Fruit fly (Drosophila melanogaster) whole organism, prepupa: ENCODE measurements around the gene Chrac-14.
A peak's percentile ranks its signal among the peaks of the same experiment; 100 is the strongest.

Experiments
- Blimp-1 ChIP-seq: fragments of 200-800 bp; sonication (Bioruptor generic); optimal IDR thresholded peaks from 3 replicates; lab custom pipeline; 2017; ENCODE audit warnings: missing biosample characterization, missing genetic modification characterization, mild to moderate bottlenecking, moderate library complexity, missing genetic modification reagents
- CG10631 ChIP-seq: fragments of 200-800 bp; sonication (Bioruptor generic); optimal IDR thresholded peaks from 2 replicates; lab custom pipeline; 2016; ENCODE audit warnings: missing biosample characterization, missing genetic modification characterization
- CG10669 ChIP-seq: fragments of 200-800 bp; sonication (Bioruptor generic); optimal IDR thresholded peaks from 3 replicates; lab custom pipeline; 2018; ENCODE audit warnings: missing biosample characterization, mild to moderate bottlenecking, missing genetic modification characterization, moderate library complexity
- CG11294 ChIP-seq: fragments of 200-800 bp; sonication (Bioruptor generic); IDR thresholded peaks from 2 replicates; pipeline ENCODE4 v1.3.6; 2022; ENCODE audit warnings: missing biosample characterization, missing genetic modification characterization
- CG11762 ChIP-seq: fragments of 200-800 bp; sonication (Bioruptor generic); optimal IDR thresholded peaks from 3 replicates; lab custom pipeline; 2016; ENCODE audit warnings: missing biosample characterization, missing genetic modification characterization; ENCODE audit not compliant: insufficient read depth
- CG11902 ChIP-seq: fragments of 200-800 bp; sonication (Bioruptor generic); optimal IDR thresholded peaks from 3 replicates; lab custom pipeline; 2016; ENCODE audit warnings: missing biosample characterization, missing genetic modification characterization
- CG1621 ChIP-seq: fragments of 200-800 bp; sonication (Bioruptor generic); optimal IDR thresholded peaks from 3 replicates; lab custom pipeline; 2018; ENCODE audit warnings: missing biosample characterization, mild to moderate bottlenecking, missing genetic modification characterization
- CG3032 ChIP-seq: fragments of 200-800 bp; optimal IDR thresholded peaks from 2 replicates; lab custom pipeline; 2019; ENCODE audit warnings: missing biosample characterization, mild to moderate bottlenecking, missing genetic modification characterization, moderate library complexity
- CG31627 ChIP-seq: fragments of 200-800 bp; sonication (Bioruptor generic); optimal IDR thresholded peaks from 3 replicates; lab custom pipeline; 2016; ENCODE audit warnings: missing biosample characterization, missing genetic modification characterization
- CG32006 ChIP-seq: fragments of 200-800 bp; sonication (Bioruptor generic); optimal IDR thresholded peaks from 3 replicates; lab custom pipeline; 2017; ENCODE audit warnings: missing biosample characterization, mild to moderate bottlenecking, missing genetic modification characterization
- CG34406 ChIP-seq: fragments of 200-800 bp; sonication (Bioruptor generic); optimal IDR thresholded peaks from 3 replicates; lab custom pipeline; 2016; ENCODE audit warnings: missing biosample characterization, missing genetic modification characterization
- CG4318 ChIP-seq: fragments of 200-800 bp; sonication (Bioruptor generic); optimal IDR thresholded peaks from 3 replicates; lab custom pipeline; 2017; ENCODE audit warnings: missing biosample characterization, mild to moderate bottlenecking, missing genetic modification characterization
- CG6276 ChIP-seq: fragments of 200-800 bp; sonication (Bioruptor generic); optimal IDR thresholded peaks from 2 replicates; lab custom pipeline; 2017; ENCODE audit warnings: missing biosample characterization, mild to moderate bottlenecking, missing genetic modification characterization
- CG6792 ChIP-seq: fragments of 200-800 bp; sonication (Bioruptor generic); optimal IDR thresholded peaks from 3 replicates; lab custom pipeline; 2016; ENCODE audit warnings: missing biosample characterization, missing genetic modification characterization
- CG6808 ChIP-seq: fragments of 200-800 bp; sonication (Bioruptor generic); optimal IDR thresholded peaks from 3 replicates; lab custom pipeline; 2017; ENCODE audit warnings: missing biosample characterization, missing genetic modification characterization, mild to moderate bottlenecking, moderate library complexity, missing genetic modification reagents
- CG6854 ChIP-seq: fragments of 200-800 bp; sonication (Bioruptor generic); optimal IDR thresholded peaks from 2 replicates; lab custom pipeline; 2017; ENCODE audit warnings: missing biosample characterization, mild to moderate bottlenecking, missing genetic modification characterization
- CG8119 ChIP-seq: fragments of 200-800 bp; sonication (Bioruptor generic); IDR thresholded peaks from 3 replicates; pipeline ENCODE4 v1.3.6; 2022; ENCODE audit warnings: missing biosample characterization, missing genetic modification characterization
- CG8632 ChIP-seq: fragments of 200-800 bp; sonication (Bioruptor generic); optimal IDR thresholded peaks from 3 replicates; lab custom pipeline; 2016; ENCODE audit warnings: missing biosample characterization, missing genetic modification characterization
- CG9139 ChIP-seq: fragments of 200-800 bp; sonication (Bioruptor generic); optimal IDR thresholded peaks from 3 replicates; lab custom pipeline; 2017; ENCODE audit warnings: missing biosample characterization, mild to moderate bottlenecking, missing genetic modification characterization
- Eip78C ChIP-seq: fragments of 200-800 bp; sonication (Bioruptor generic); peaks from one replicate; lab custom pipeline; 2016; ENCODE audit warnings: missing biosample characterization, missing genetic modification characterization
- Eip93F ChIP-seq: fragments of 200-800 bp; sonication (Bioruptor generic); optimal IDR thresholded peaks from 2 replicates; lab custom pipeline; 2016; ENCODE audit warnings: missing biosample characterization, mild to moderate bottlenecking, missing genetic modification characterization
- Ets21C ChIP-seq: fragments of 200-800 bp; sonication (Bioruptor generic); optimal IDR thresholded peaks from 3 replicates; lab custom pipeline; 2016; ENCODE audit warnings: missing biosample characterization, missing genetic modification characterization
- Ets96B ChIP-seq: fragments of 200-800 bp; optimal IDR thresholded peaks from 2 replicates; lab custom pipeline; 2019; ENCODE audit warnings: missing biosample characterization, mild to moderate bottlenecking, missing genetic modification characterization, moderate library complexity
- Gug ChIP-seq: fragments of 200-800 bp; sonication (Bioruptor generic); IDR thresholded peaks from 2 replicates; pipeline ENCODE4 v1.3.6; 2022; ENCODE audit warnings: missing biosample characterization, missing genetic modification characterization
- Hr38 ChIP-seq: sonication (Bioruptor generic); optimal IDR thresholded peaks from 2 replicates; lab custom pipeline; 2016; ENCODE audit warnings: missing biosample characterization, missing genetic modification characterization
- Hr4 ChIP-seq: fragments of 200-800 bp; sonication (Bioruptor generic); optimal IDR thresholded peaks from 3 replicates; lab custom pipeline; 2016; ENCODE audit warnings: missing biosample characterization, missing genetic modification characterization
- Lpt ChIP-seq: fragments of 200-800 bp; sonication (Bioruptor generic); optimal IDR thresholded peaks from 3 replicates; lab custom pipeline; 2016; ENCODE audit warnings: missing biosample characterization, missing genetic modification characterization
- Met ChIP-seq: fragments of 200-800 bp; sonication (Bioruptor generic); optimal IDR thresholded peaks from 3 replicates; lab custom pipeline; 2016; ENCODE audit warnings: missing biosample characterization, missing genetic modification characterization
- OdsH ChIP-seq: fragments of 200-800 bp; sonication (Bioruptor generic); optimal IDR thresholded peaks from 3 replicates; lab custom pipeline; 2016; ENCODE audit warnings: missing biosample characterization, missing genetic modification characterization
- Smox ChIP-seq: fragments of 200-800 bp; sonication (Bioruptor generic); optimal IDR thresholded peaks from 3 replicates; lab custom pipeline; 2016; ENCODE audit warnings: missing biosample characterization, missing genetic modification characterization
- Sox102F ChIP-seq: fragments of 200-800 bp; sonication (Bioruptor generic); optimal IDR thresholded peaks from 2 replicates; lab custom pipeline; 2016; ENCODE audit warnings: missing biosample characterization, mild to moderate bottlenecking, missing genetic modification characterization
- Sox14 ChIP-seq: fragments of 200-800 bp; sonication (Bioruptor generic); optimal IDR thresholded peaks from 3 replicates; lab custom pipeline; 2016; ENCODE audit warnings: missing biosample characterization, missing genetic modification characterization
- achi ChIP-seq: fragments of 200-800 bp; sonication (Bioruptor generic); optimal IDR thresholded peaks from 3 replicates; lab custom pipeline; 2016; ENCODE audit warnings: missing biosample characterization, missing genetic modification characterization
- acj6 ChIP-seq: fragments of 200-800 bp; sonication (Bioruptor generic); optimal IDR thresholded peaks from 3 replicates; lab custom pipeline; 2016; ENCODE audit warnings: missing biosample characterization, missing genetic modification characterization
- cyc ChIP-seq: fragments of 200-800 bp; sonication (Bioruptor generic); optimal IDR thresholded peaks from 3 replicates; lab custom pipeline; 2016; ENCODE audit warnings: missing biosample characterization, missing genetic modification characterization
- dac ChIP-seq: fragments of 200-800 bp; sonication (Bioruptor generic); optimal IDR thresholded peaks from 2 replicates; lab custom pipeline; 2017; ENCODE audit warnings: missing biosample characterization, mild to moderate bottlenecking, missing genetic modification characterization
- dsx ChIP-seq: fragments of 200-800 bp; optimal IDR thresholded peaks from 3 replicates; lab custom pipeline; 2019; ENCODE audit warnings: missing biosample characterization, mild to moderate bottlenecking, missing genetic modification characterization, moderate library complexity; ENCODE audit not compliant: poor library complexity, severe bottlenecking
- eg ChIP-seq: fragments of 200-800 bp; sonication (Bioruptor generic); IDR thresholded peaks from 3 replicates; pipeline ENCODE4 v1.3.6; 2022; ENCODE audit warnings: missing biosample characterization, missing genetic modification characterization
- fd59A ChIP-seq: fragments of 200-800 bp; sonication (Bioruptor generic); optimal IDR thresholded peaks from 2 replicates; lab custom pipeline; 2017; ENCODE audit warnings: missing biosample characterization, mild to moderate bottlenecking, missing genetic modification characterization, missing genetic modification reagents
- fd85E ChIP-seq: fragments of 200-800 bp; sonication (Bioruptor generic); optimal IDR thresholded peaks from 3 replicates; lab custom pipeline; 2016; ENCODE audit warnings: missing biosample characterization, missing genetic modification characterization
- net ChIP-seq: fragments of 200-800 bp; sonication (Bioruptor generic); optimal IDR thresholded peaks from 3 replicates; lab custom pipeline; 2016; ENCODE audit warnings: missing biosample characterization, missing genetic modification characterization
- pdm3 ChIP-seq: fragments of 200-800 bp; sonication (Bioruptor generic); optimal IDR thresholded peaks from 3 replicates; lab custom pipeline; 2016; ENCODE audit warnings: missing biosample characterization, missing genetic modification characterization
- spab ChIP-seq: fragments of 200-800 bp; sonication (Bioruptor generic); optimal IDR thresholded peaks from 2 replicates; lab custom pipeline; 2017; ENCODE audit warnings: missing biosample characterization, mild to moderate bottlenecking, missing genetic modification characterization, missing genetic modification reagents
- ss ChIP-seq, 2 experiments: fragments of 200-800 bp; sonication (Bioruptor generic); optimal IDR thresholded peaks; 2 replicates in 1 of 2; 3 replicates in 1 of 2; lab custom pipeline; 2017 to 2018; ENCODE audit warnings: mild to moderate bottlenecking in 2 of 2, missing biosample characterization in 2 of 2, missing genetic modification characterization in 2 of 2, moderate library complexity in 1 of 2
- svp ChIP-seq: fragments of 200-800 bp; sonication (Bioruptor generic); peaks from one replicate; lab custom pipeline; 2016; ENCODE audit warnings: missing biosample characterization, missing genetic modification characterization
- vri ChIP-seq: fragments of 200-800 bp; sonication (Bioruptor generic); optimal IDR thresholded peaks from 3 replicates; lab custom pipeline; 2016; ENCODE audit warnings: missing biosample characterization, mild to moderate bottlenecking, missing genetic modification characterization

Chrac-14 gene

dm6 chr2L:8463144-8464106, 26.2 kb downstream of the Chrac-14 start, which contains the start of gene Agpat2 (continued):
- 0 out of 3 replicates have a peak, but pooled peaks have one; percentile 46 for TF ChIP-seq CG8119 (GFP tag; lab: Robert Waterston, UW)
- TF ChIP-seq Ets96B: peak; percentile 53
- peak; percentile 64 for TF ChIP-seq OdsH (GFP tag; lab: Kevin White, UChicago)
- TF ChIP-seq cyc (GFP tag; lab: Kevin White, UChicago): peak; percentile 80
- no peak for TF ChIP-seq Gug (GFP tag; lab: Robert Waterston, UW)
- no peak for TF ChIP-seq fd59A (GFP tag; lab: Kevin White, UChicago)
- peak; percentile 57 for TF ChIP-seq spab (GFP tag; lab: Kevin White, UChicago)
- 0 out of 3 replicates have a peak, but pooled peaks have one; percentile 11 for TF ChIP-seq eg
- no peak for TF ChIP-seq dac (GFP tag; lab: Kevin White, UChicago)
- TF ChIP-seq CG9139 (GFP tag; lab: Kevin White, UChicago): no peak
- TF ChIP-seq CG6808 (GFP tag; lab: Kevin White, UChicago): peak; percentile 45
- peak; percentile 10 for TF ChIP-seq CG4318 (GFP tag; lab: Kevin White, UChicago)
- peak; percentile 59 for TF ChIP-seq achi (GFP tag; lab: Kevin White, UChicago)
- TF ChIP-seq svp (GFP tag; lab: Kevin White, UChicago): peak; percentile 87
- peak; percentile 58 for TF ChIP-seq Hr4 (GFP tag; lab: Kevin White, UChicago)
- no peak for TF ChIP-seq Hr38 (GFP tag; lab: Kevin White, UChicago)
- peak; percentile 59 for TF ChIP-seq CG8632
- peak; percentile 20 for TF ChIP-seq CG11762 (GFP tag; lab: Kevin White, UChicago)
- TF ChIP-seq Blimp-1 (GFP tag; lab: Kevin White, UChicago): peak; percentile 27
- TF ChIP-seq Lpt (GFP tag; lab: Kevin White, UChicago): peak; percentile 2
- TF ChIP-seq CG1621 (tag; lab: Kevin White, UChicago): peak; percentile 48
- TF ChIP-seq net (GFP tag; lab: Kevin White, UChicago): peak; percentile 48
- TF ChIP-seq Eip93F (GFP tag; lab: Kevin White, UChicago): peak; percentile 20
- peak; percentile 82 for TF ChIP-seq Met (GFP tag; lab: Kevin White, UChicago)
- peak; percentile 59 for TF ChIP-seq CG10631 (GFP tag; lab: Kevin White, UChicago)
- TF ChIP-seq Sox102F (GFP tag; lab: Kevin White, UChicago): peak; percentile 71
- TF ChIP-seq vri (GFP tag; lab: Kevin White, UChicago): peak; percentile 68
- TF ChIP-seq CG6792 (GFP tag; lab: Kevin White, UChicago): peak; percentile 65
- peak; percentile 61 for TF ChIP-seq CG32006 (GFP tag; lab: Kevin White, UChicago)
- peak; percentile 64 for TF ChIP-seq acj6 (GFP tag; lab: Kevin White, UChicago)
- TF ChIP-seq pdm3 (GFP tag; lab: Kevin White, UChicago): peak; percentile 67
- TF ChIP-seq Smox (GFP tag; lab: Kevin White, UChicago): peak; percentile 76
- TF ChIP-seq CG11294 (GFP tag; lab: Robert Waterston, UW): no peak

DNA sequence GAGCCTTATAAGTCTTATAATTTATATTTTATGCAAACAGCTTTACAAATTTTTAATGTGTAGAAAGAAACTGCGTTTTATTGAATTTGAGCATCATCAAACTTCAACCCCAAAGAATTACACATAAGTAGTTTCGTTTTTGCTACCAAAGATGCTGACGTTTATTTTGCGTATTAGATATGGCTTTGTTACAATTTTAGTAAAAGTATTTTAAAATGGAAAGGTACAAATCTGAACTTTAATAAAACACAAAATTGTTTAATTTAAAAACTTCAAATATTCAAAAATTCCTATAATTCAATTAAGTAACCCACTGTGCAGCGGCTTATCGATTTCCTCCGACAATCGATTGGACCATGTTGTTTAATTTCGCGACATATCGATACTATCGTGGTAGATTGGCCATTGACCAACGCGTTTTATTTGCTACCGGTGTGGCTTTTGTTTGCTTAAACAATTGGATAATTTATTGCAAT, 26.9 kb downstream of the Chrac-14 start, which contains the start of gene prg:
Gene prg (plus strand): TSS at position 382 of the 476 bp plus-strand sequence.
- peak; percentile 45 for TF ChIP-seq Ets21C
- TF ChIP-seq Gug (GFP tag; lab: Robert Waterston, UW): no peak
- TF ChIP-seq dsx (GFP tag; lab: Kevin White, UChicago): peak; percentile 38
- TF ChIP-seq CG9139 (GFP tag; lab: Kevin White, UChicago): peak; percentile 0
- TF ChIP-seq CG10669: peak; percentile 46
- no peak for TF ChIP-seq fd85E
- peak; percentile 70 for TF ChIP-seq Sox14 (GFP tag; lab: Kevin White, UChicago)
- peak; percentile 63 for TF ChIP-seq CG31627 (GFP tag; lab: Kevin White, UChicago)
- TF ChIP-seq CG11902: peak; percentile 49
- TF ChIP-seq CG3032 (tag; lab: Kevin White, UChicago): peak; percentile 41
- TF ChIP-seq Met (GFP tag; lab: Kevin White, UChicago): peak; percentile 77
- TF ChIP-seq Sox102F (GFP tag; lab: Kevin White, UChicago): peak; percentile 58
- TF ChIP-seq CG34406 (GFP tag; lab: Kevin White, UChicago): peak; percentile 52
- TF ChIP-seq ss (GFP tag; optimal IDR thresholded peaks at IDR 0.05; lab: Kevin White, UChicago): peak; percentile 7 to 54
- TF ChIP-seq achi (GFP tag; lab: Kevin White, UChicago): peak; percentile 51
- TF ChIP-seq CG6808 (GFP tag; lab: Kevin White, UChicago): peak; percentile 21
- TF ChIP-seq CG6854 (GFP tag; lab: Kevin White, UChicago): no peak
- peak; percentile 90 for TF ChIP-seq svp (GFP tag; lab: Kevin White, UChicago)
- TF ChIP-seq eg: peak; percentile 68
- TF ChIP-seq Ets96B: peak; percentile 67
- peak; percentile 41 for TF ChIP-seq CG6276 (GFP tag; lab: Kevin White, UChicago)
- no peak for TF ChIP-seq Hr38 (GFP tag; lab: Kevin White, UChicago)
- TF ChIP-seq CG32006 (GFP tag; lab: Kevin White, UChicago): peak; percentile 54
- peak; percentile 90 for TF ChIP-seq Eip78C (GFP tag; lab: Kevin White, UChicago)
